Fruit fly (Drosophila melanogaster) whole organism, embryonic: ENCODE measurements around the gene Prim1.

Source experiments
- CG10267 ChIP-seq: fragments of 200-800 bp; sonication (Bioruptor generic); optimal IDR thresholded peaks from 2 replicates; lab custom pipeline; 2018; ENCODE audit warnings: missing biosample characterization, mild to moderate bottlenecking, missing genetic modification characterization, moderate library complexity
- CG10431 ChIP-seq: fragments of 200-800 bp; sonication (Bioruptor generic); optimal IDR thresholded peaks from 3 replicates; lab custom pipeline; 2018; ENCODE audit warnings: missing biosample characterization, mild to moderate bottlenecking, missing genetic modification characterization
- CG10654 ChIP-seq: fragments of 200-800 bp; sonication (Bioruptor generic); optimal IDR thresholded peaks from 2 replicates; lab custom pipeline; 2016; ENCODE audit warnings: missing biosample characterization, missing genetic modification characterization
- CG12299 ChIP-seq: fragments of 200-800 bp; sonication (Bioruptor generic); optimal IDR thresholded peaks from 2 replicates; lab custom pipeline; 2018; ENCODE audit warnings: missing biosample characterization, mild to moderate bottlenecking, missing genetic modification characterization
- CG14667 ChIP-seq: fragments of 200-800 bp; sonication (Bioruptor generic); IDR thresholded peaks from 2 replicates; pipeline ENCODE4 v1.3.6; 2022; ENCODE audit warnings: missing biosample characterization, missing genetic modification characterization
- CG2116 ChIP-seq: fragments of 200-800 bp; sonication (Bioruptor generic); optimal IDR thresholded peaks from 3 replicates; lab custom pipeline; 2018; ENCODE audit warnings: missing biosample characterization, mild to moderate bottlenecking, missing genetic modification characterization
- CG32772 ChIP-seq: fragments of 200-800 bp; sonication (Bioruptor generic); IDR thresholded peaks from 2 replicates; pipeline ENCODE4 v1.3.6; 2022; ENCODE audit warnings: missing biosample characterization, missing genetic modification characterization
- CG4707 ChIP-seq: fragments of 200-800 bp; sonication (Bioruptor generic); optimal IDR thresholded peaks from 2 replicates; lab custom pipeline; 2018; ENCODE audit warnings: missing biosample characterization, mild to moderate bottlenecking, missing genetic modification characterization, moderate library complexity
- CG5245 ChIP-seq: fragments of 200-800 bp; sonication (Bioruptor generic); optimal IDR thresholded peaks from 3 replicates; lab custom pipeline; 2016; ENCODE audit warnings: missing biosample characterization, missing genetic modification characterization
- CG6175 ChIP-seq: fragments of 200-800 bp; sonication (Bioruptor generic); IDR thresholded peaks from 3 replicates; pipeline ENCODE4 v1.3.6; 2022; ENCODE audit warnings: missing biosample characterization, missing genetic modification characterization
- CG6254 ChIP-seq: fragments of 200-800 bp; sonication (Bioruptor generic); optimal IDR thresholded peaks from 3 replicates; lab custom pipeline; 2017; ENCODE audit warnings: mild to moderate bottlenecking, missing biosample characterization, missing genetic modification reagents, missing genetic modification characterization
- CG7839 ChIP-seq: fragments of 200-800 bp; sonication (Bioruptor generic); optimal IDR thresholded peaks from 3 replicates; lab custom pipeline; 2018; ENCODE audit warnings: missing biosample characterization, mild to moderate bottlenecking, missing genetic modification characterization, moderate library complexity
- CG7987 ChIP-seq: fragments of 200-800 bp; sonication (Bioruptor generic); optimal IDR thresholded peaks from 2 replicates; lab custom pipeline; 2018; ENCODE audit warnings: missing biosample characterization, mild to moderate bottlenecking, missing genetic modification characterization, moderate library complexity
- CG8089 ChIP-seq: fragments of 200-800 bp; sonication (Bioruptor generic); optimal IDR thresholded peaks from 3 replicates; lab custom pipeline; 2016; ENCODE audit warnings: missing biosample characterization, missing genetic modification characterization
- CG9932 ChIP-seq: fragments of 200-800 bp; sonication (Bioruptor generic); IDR thresholded peaks from 2 replicates; pipeline ENCODE4 v1.3.6; 2022; ENCODE audit warnings: missing biosample characterization, missing genetic modification characterization
- Chrac-16 ChIP-seq: fragments of 200-800 bp; sonication (Bioruptor generic); optimal IDR thresholded peaks from 3 replicates; lab custom pipeline; 2016; ENCODE audit warnings: missing biosample characterization, missing genetic modification characterization
- D ChIP-seq, 2 experiments: fragments of 200-800 bp in 1 of 2; fragments of >200 bp in 1 of 2; sonication (Bioruptor generic) in 1 of 2; optimal IDR thresholded peaks; 2 replicates in 1 of 2; 3 replicates in 1 of 2; lab custom pipeline; 2017; ENCODE audit warnings: mild to moderate bottlenecking in 1 of 2, missing biosample characterization in 1 of 2, missing genetic modification characterization in 1 of 2, missing genetic modification reagents in 1 of 2
- D19B ChIP-seq: fragments of 200-800 bp; sonication (Bioruptor generic); optimal IDR thresholded peaks from 2 replicates; lab custom pipeline; 2017; ENCODE audit warnings: missing biosample characterization, mild to moderate bottlenecking, missing genetic modification characterization
- Dbx ChIP-seq: fragments of 200-800 bp; sonication (Bioruptor generic); IDR thresholded peaks from 3 replicates; pipeline ENCODE4 v1.3.6; 2022; ENCODE audit warnings: missing biosample characterization, missing genetic modification characterization
- Dp ChIP-seq: fragments of 200-800 bp; sonication (Bioruptor generic); optimal IDR thresholded peaks from 2 replicates; lab custom pipeline; 2018; ENCODE audit warnings: missing biosample characterization, mild to moderate bottlenecking, missing genetic modification characterization, moderate library complexity
- Eip74EF ChIP-seq, 2 experiments: fragments of 200-800 bp in 1 of 2; fragments of >200 bp in 1 of 2; sonication (Bioruptor generic) in 1 of 2; optimal IDR thresholded peaks; 2 replicates each; lab custom pipeline; 2017 to 2019; ENCODE audit warnings: missing biosample characterization in 2 of 2, missing genetic modification characterization in 2 of 2, mild to moderate bottlenecking in 1 of 2, moderate library complexity in 1 of 2
- GATAe ChIP-seq: fragments of 200-800 bp; sonication (Bioruptor generic); conservative IDR thresholded peaks from 2 replicates; pipeline ENCODE4 v1.3.6; 2022; ENCODE audit warnings: missing biosample characterization, missing genetic modification characterization
- Ptx1 ChIP-seq: fragments of 200-800 bp; sonication (Bioruptor generic); IDR thresholded peaks from 2 replicates; pipeline ENCODE4 v1.3.6; 2022; ENCODE audit warnings: missing biosample characterization, missing genetic modification characterization
- Sox100B ChIP-seq: fragments of 200-800 bp; sonication (Bioruptor generic); optimal IDR thresholded peaks from 3 replicates; lab custom pipeline; 2018; ENCODE audit warnings: missing biosample characterization, mild to moderate bottlenecking, missing genetic modification characterization
- Sry-δ ChIP-seq: fragments of 200-800 bp; sonication (Bioruptor generic); optimal IDR thresholded peaks from 2 replicates; lab custom pipeline; 2016; ENCODE audit warnings: missing biosample characterization, missing genetic modification characterization
- Xrp1 ChIP-seq: fragments of 200-800 bp; sonication (Bioruptor generic); IDR thresholded peaks from 2 replicates; pipeline ENCODE4 v1.3.6; 2022; ENCODE audit warnings: missing biosample characterization, missing genetic modification characterization
- bcd ChIP-seq: fragments of 200-800 bp; sonication (Bioruptor generic); optimal IDR thresholded peaks from 2 replicates; lab custom pipeline; 2017; ENCODE audit warnings: missing biosample characterization, mild to moderate bottlenecking, missing genetic modification characterization
- bowl ChIP-seq: fragments of 200-800 bp; sonication (Bioruptor generic); IDR thresholded peaks from 2 replicates; pipeline ENCODE4 v1.3.6; 2022; ENCODE audit warnings: missing biosample characterization, missing genetic modification characterization
- cato ChIP-seq: fragments of 200-800 bp; sonication (Bioruptor generic); optimal IDR thresholded peaks from 2 replicates; lab custom pipeline; 2016; ENCODE audit warnings: missing biosample characterization, missing genetic modification characterization, borderline replicate concordance
- chif ChIP-seq, 2 experiments: fragments of 200-800 bp; sonication (Bioruptor generic); optimal IDR thresholded peaks; 3 replicates each; lab custom pipeline; 2016; ENCODE audit warnings: missing biosample characterization in 2 of 2, missing genetic modification characterization in 2 of 2
- cwo ChIP-seq: fragments of 200-800 bp; sonication (Bioruptor generic); optimal IDR thresholded peaks from 3 replicates; lab custom pipeline; 2017; ENCODE audit warnings: missing biosample characterization, missing genetic modification characterization, mild to moderate bottlenecking, moderate library complexity, missing genetic modification reagents
- dmrt11E ChIP-seq: fragments of 200-800 bp; sonication (Bioruptor generic); optimal IDR thresholded peaks from 3 replicates; lab custom pipeline; 2018; ENCODE audit warnings: missing biosample characterization, mild to moderate bottlenecking, missing genetic modification characterization, moderate library complexity
- dpn ChIP-seq, 2 experiments: fragments of 200-800 bp; sonication (Bioruptor generic); optimal IDR thresholded peaks; 3 replicates each; lab custom pipeline; 2016; ENCODE audit warnings: missing biosample characterization in 2 of 2, missing genetic modification characterization in 2 of 2
- ewg ChIP-seq: fragments of 200-800 bp; sonication (Bioruptor generic); optimal IDR thresholded peaks from 3 replicates; lab custom pipeline; 2017; ENCODE audit warnings: mild to moderate bottlenecking, missing biosample characterization, missing genetic modification reagents, missing genetic modification characterization
- fd3F ChIP-seq: fragments of 200-800 bp; sonication (Bioruptor generic); optimal IDR thresholded peaks from 2 replicates; lab custom pipeline; 2018; ENCODE audit warnings: missing biosample characterization, mild to moderate bottlenecking, missing genetic modification characterization, moderate library complexity
- ken ChIP-seq: fragments of 200-800 bp; sonication (Bioruptor generic); IDR thresholded peaks from 3 replicates; pipeline ENCODE4 v1.3.6; 2022; ENCODE audit warnings: missing biosample characterization, missing genetic modification characterization
- knrl ChIP-seq: fragments of 200-800 bp; sonication (Bioruptor generic); IDR thresholded peaks from 3 replicates; pipeline ENCODE4 v1.3.6; 2022; ENCODE audit warnings: missing biosample characterization, missing genetic modification characterization; ENCODE audit not compliant: partially characterized antibody
- lab ChIP-seq: fragments of 200-800 bp; sonication (Bioruptor generic); optimal IDR thresholded peaks from 3 replicates; lab custom pipeline; 2017; ENCODE audit warnings: missing biosample characterization, missing genetic modification characterization, mild to moderate bottlenecking, moderate library complexity, missing genetic modification reagents
- lmd ChIP-seq: fragments of 200-800 bp; sonication (Bioruptor generic); IDR thresholded peaks from 2 replicates; pipeline ENCODE4 v1.3.6; 2022; ENCODE audit warnings: missing biosample characterization, missing genetic modification characterization
- lov ChIP-seq, 2 experiments: fragments of 200-800 bp in 1 of 2; fragments of >200 bp in 1 of 2; sonication (Bioruptor generic) in 1 of 2; IDR thresholded peaks in 1 of 2; optimal IDR thresholded peaks in 1 of 2; 2 replicates in 1 of 2; 3 replicates in 1 of 2; pipeline versions ENCODE4 v1.3.6 to Lab custom; 2017 to 2022; ENCODE audit warnings: missing biosample characterization in 1 of 2, missing genetic modification characterization in 1 of 2
- mam ChIP-seq: fragments of 200-800 bp; sonication (Bioruptor generic); optimal IDR thresholded peaks from 3 replicates; lab custom pipeline; 2016; ENCODE audit warnings: missing biosample characterization, missing genetic modification characterization
- mirr ChIP-seq: fragments of 200-800 bp; sonication (Bioruptor generic); optimal IDR thresholded peaks from 3 replicates; lab custom pipeline; 2018; ENCODE audit warnings: missing biosample characterization, mild to moderate bottlenecking, missing genetic modification characterization
- nerfin-1 ChIP-seq: fragments of 200-800 bp; sonication (Bioruptor generic); optimal IDR thresholded peaks from 3 replicates; lab custom pipeline; 2019; ENCODE audit warnings: missing biosample characterization, mild to moderate bottlenecking, missing genetic modification characterization, moderate library complexity
- salm ChIP-seq: fragments of 200-800 bp; sonication (Bioruptor generic); optimal IDR thresholded peaks from 2 replicates; lab custom pipeline; 2018; ENCODE audit warnings: missing biosample characterization, mild to moderate bottlenecking, missing genetic modification characterization
- sens ChIP-seq: fragments of 200-800 bp; sonication (Bioruptor generic); peaks from one replicate; lab custom pipeline; 2016; ENCODE audit warnings: missing biosample characterization, missing genetic modification characterization
- tup ChIP-seq: fragments of 200-800 bp; sonication (Bioruptor generic); optimal IDR thresholded peaks from 2 replicates; lab custom pipeline; 2016; ENCODE audit warnings: missing biosample characterization, mild to moderate bottlenecking, missing genetic modification characterization, moderate library complexity
- wek ChIP-seq: fragments of 200-800 bp; sonication (Bioruptor generic); optimal IDR thresholded peaks from 3 replicates; lab custom pipeline; 2018; ENCODE audit warnings: missing biosample characterization, mild to moderate bottlenecking, missing genetic modification characterization, moderate library complexity
- wor ChIP-seq: fragments of 200-800 bp; sonication (Bioruptor generic); IDR thresholded peaks from 2 replicates; pipeline ENCODE4 v1.3.6; 2022; ENCODE audit warnings: missing biosample characterization, missing genetic modification characterization

Prim1 gene

DNA sequence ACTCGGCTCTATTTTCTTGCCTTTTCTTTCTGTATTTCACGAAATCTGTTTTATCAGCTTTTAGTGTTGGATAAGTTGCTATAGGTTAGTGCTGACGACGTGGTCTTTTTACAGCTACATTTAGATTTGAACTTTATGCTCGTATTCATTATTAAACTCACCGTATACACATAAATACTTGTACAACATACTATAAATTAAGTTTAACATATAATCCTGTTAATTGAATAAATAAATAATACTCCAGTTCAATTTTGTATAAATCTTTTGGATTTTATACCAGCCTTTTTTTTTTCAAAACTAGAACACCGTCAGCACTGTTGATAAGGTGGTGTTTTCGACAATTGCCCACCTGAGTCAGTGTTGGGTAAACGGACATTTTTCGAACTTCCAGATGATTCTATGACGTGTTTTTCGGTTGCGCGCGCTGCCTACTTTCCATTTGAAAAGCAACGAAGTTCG lies 31.2 kb upstream of the Prim1 start, which contains the start of gene BI-1 (continued):
- peak; percentile 39 for TF ChIP-seq tup (GFP tag; lab: Kevin White, UChicago)
- peak; percentile 65 for TF ChIP-seq CG10654 (GFP tag; lab: Kevin White, UChicago)
- TF ChIP-seq CG14667 (GFP tag; lab: Robert Waterston, UW) = no peak
- TF ChIP-seq CG10267 (tag; lab: Kevin White, UChicago) = peak; percentile 100
- peak; percentile 0 for TF ChIP-seq salm (tag; lab: Kevin White, UChicago)
- peak; percentile 22 for TF ChIP-seq CG2116 (GFP tag; lab: Kevin White, UChicago)
- peak; percentile 33 for TF ChIP-seq mirr (GFP tag; lab: Kevin White, UChicago)
- TF ChIP-seq CG12299 (tag; lab: Kevin White, UChicago) = peak; percentile 29
- no peak for TF ChIP-seq CG8089 (GFP tag; lab: Kevin White, UChicago)
- TF ChIP-seq mam (GFP tag; lab: Kevin White, UChicago) = peak; percentile 58
- TF ChIP-seq Ptx1 (GFP tag; lab: Robert Waterston, UW) = peak; percentile 33
- TF ChIP-seq Chrac-16 (GFP tag; lab: Kevin White, UChicago) = peak; percentile 35
- no peak for TF ChIP-seq bowl
- peak; percentile 35 for TF ChIP-seq fd3F
- peak; percentile 60 for TF ChIP-seq dmrt11E (tag; lab: Kevin White, UChicago)
- peak; percentile 83 for TF ChIP-seq lab
- TF ChIP-seq CG9932 (GFP tag; lab: Robert Waterston, UW) = peak; percentile 82
- peak; percentile 79 for TF ChIP-seq Sox100B (GFP tag; lab: Kevin White, UChicago)
- TF ChIP-seq CG6254 (GFP tag; lab: Kevin White, UChicago) = peak; percentile 3
- TF ChIP-seq knrl (GFP tag; lab: Robert Waterston, UW) = 0 out of 3 replicates have a peak, but pooled peaks have one; percentile 23
- no peak for TF ChIP-seq lov (optimal IDR thresholded peaks at IDR 0.05; lab: Kevin White, UChicago)
- TF ChIP-seq lov (GFP tag; IDR thresholded peaks at IDR 0.05; lab: Robert Waterston, UW) = no peak
- peak; percentile 24; the same call in 1 of the 2 replicates for TF ChIP-seq CG32772
- peak; percentile 35 for TF ChIP-seq CG5245
- peak; percentile 7 for TF ChIP-seq CG7987 (GFP tag; lab: Kevin White, UChicago)
- no peak for TF ChIP-seq wek (GFP tag; lab: Kevin White, UChicago)
- peak; percentile 2 for TF ChIP-seq CG10431 (GFP tag; lab: Kevin White, UChicago)
- peak; percentile 65 for TF ChIP-seq ewg (GFP tag; lab: Kevin White, UChicago)
- peak; percentile 47 for TF ChIP-seq Xrp1 (GFP tag; lab: Robert Waterston, UW)
- TF ChIP-seq wor = peak; percentile 18; the same call in 1 of the 2 replicates
- TF ChIP-seq Dp (GFP tag; lab: Kevin White, UChicago) = peak; percentile 83
- peak; percentile 70 for TF ChIP-seq nerfin-1 (tag; lab: Kevin White, UChicago)
- peak; percentile 58 for TF ChIP-seq D19B (GFP tag; lab: Kevin White, UChicago)
- peak in 1 of 2 experiments; percentile 0 for TF ChIP-seq chif (GFP tag; optimal IDR thresholded peaks at IDR 0.05; lab: Kevin White, UChicago)
- TF ChIP-seq CG6175 (GFP tag; lab: Robert Waterston, UW) = 0 out of 3 replicates have a peak, but pooled peaks have one; percentile 7
- TF ChIP-seq CG7839 (tag; lab: Kevin White, UChicago) = peak; percentile 74
- peak; percentile 74; the same call in 2 of the 3 replicates for TF ChIP-seq Dbx (GFP tag; lab: Robert Waterston, UW)
- TF ChIP-seq D (optimal IDR thresholded peaks at IDR 0.05; lab: Kevin White, UChicago) = no peak
- TF ChIP-seq D (GFP tag; optimal IDR thresholded peaks at IDR 0.05; lab: Kevin White, UChicago) = peak; percentile 44
- no peak for TF ChIP-seq Eip74EF (GFP tag; optimal IDR thresholded peaks at IDR 0.05; lab: Kevin White, UChicago)
- TF ChIP-seq ken (GFP tag; lab: Robert Waterston, UW) = 0 out of 3 replicates have a peak, but pooled peaks have one; percentile 15
- peak; percentile 13 for TF ChIP-seq Sry-δ (GFP tag; lab: Kevin White, UChicago)
- peak; percentile 63 for TF ChIP-seq cwo (GFP tag; lab: Kevin White, UChicago)
- peak; percentile 54; the same call in 1 of the 2 replicates for TF ChIP-seq lmd
- no peak for TF ChIP-seq CG4707 (GFP tag; lab: Kevin White, UChicago)
- TF ChIP-seq dpn (GFP tag; optimal IDR thresholded peaks at IDR 0.05; lab: Kevin White, UChicago) = peak; percentile 45 to 62
- peak; percentile 74 for TF ChIP-seq bcd (GFP tag; lab: Kevin White, UChicago)
- TF ChIP-seq sens (GFP tag; lab: Kevin White, UChicago) = peak; percentile 89
- peak; percentile 19 for TF ChIP-seq cato (GFP tag; lab: Kevin White, UChicago)
- peak; percentile 43; the same call in 1 of the 2 replicates for TF ChIP-seq GATAe (GFP tag; lab: Robert Waterston, UW)
